Worm (Caenorhabditis elegans): Measurements from ENCODE around the gene T11B7.1.

The T11B7.1 gene

ce11 chrIV:8798255-8798654 lies 42.3 kb upstream of the T11B7.1 start, which contains the start of gene clec-182:
TSS of gene clec-182 (minus strand) at chrIV:8798355.
- no peak for TF ChIP-seq C16A3.4 (tag; optimal IDR thresholded peaks at IDR 0.05)
- TF ChIP-seq zip-4 (GFP tag; optimal IDR thresholded peaks at IDR 0.05): no peak
- TF ChIP-seq lir-3 (tag; optimal IDR thresholded peaks at IDR 0.05; ENCODE audit: poor library complexity): no peak
- TF ChIP-seq dsc-1 (tag; optimal IDR thresholded peaks at IDR 0.05): no peak
- TF ChIP-seq sup-37 (GFP tag; optimal IDR thresholded peaks at IDR 0.05): no peak
- no peak for TF ChIP-seq ets-5 (GFP tag; IDR thresholded peaks at IDR 0.05)
- TF ChIP-seq unc-62 (GFP tag; optimal IDR thresholded peaks at IDR 0.05): no peak
- no peak for TF ChIP-seq pag-3 (tag; optimal IDR thresholded peaks at IDR 0.05; ENCODE audit: borderline replicate concordance, insufficient read depth)
- no peak for TF ChIP-seq tlp-1 (tag; optimal IDR thresholded peaks at IDR 0.05)
- no peak for TF ChIP-seq nhr-19 (GFP tag; conservative IDR thresholded peaks at IDR 0.05)
- TF ChIP-seq aly-2 (tag; optimal IDR thresholded peaks at IDR 0.05): no peak
- TF ChIP-seq unc-86 (tag; optimal IDR thresholded peaks at IDR 0.05): no peak
- TF ChIP-seq fkh-8 (tag; optimal IDR thresholded peaks at IDR 0.05): no peak
- TF ChIP-seq ceh-90 (tag; optimal IDR thresholded peaks at IDR 0.05): no peak

- peak; percentile 4 for TF ChIP-seq nhr-77 (tag; optimal IDR thresholded peaks at IDR 0.05)
- TF ChIP-seq nhr-12 (tag; optimal IDR thresholded peaks at IDR 0.05): no peak
These were observed 33.2 kb upstream of the T11B7.1 start for ce11 chrIV:8807327-8807726.

ce11 chrIV:8813614-8814013 lies 26.9 kb upstream of the T11B7.1 start, which contains the start of gene exc-5:
TSS of gene exc-5 (minus strand) at chrIV:8813670.
- TF ChIP-seq nhr-71 (tag; optimal IDR thresholded peaks at IDR 0.05): peak; percentile 66
- TF ChIP-seq efl-1 (optimal IDR thresholded peaks at IDR 0.05): peak; percentile 15 to 18
- peak in 1 of 2 experiments; percentile 52 for TF ChIP-seq efl-1 (GFP tag; optimal IDR thresholded peaks at IDR 0.05 in 1 of 2)
- TF ChIP-seq lin-14 (GFP tag; optimal IDR thresholded peaks at IDR 0.05): peak; percentile 60
- peak; percentile 56 for TF ChIP-seq rnt-1 (tag; optimal IDR thresholded peaks at IDR 0.05)
- peak; percentile 0 to 57 for TF ChIP-seq lsy-2 (tag; optimal IDR thresholded peaks at IDR 0.05)
- TF ChIP-seq tbx-2 (tag; optimal IDR thresholded peaks at IDR 0.05): no peak
- peak; percentile 42 for TF ChIP-seq nhr-19 (GFP tag; conservative IDR thresholded peaks at IDR 0.05)
- TF ChIP-seq ces-1 (GFP tag; optimal IDR thresholded peaks at IDR 0.05): no peak
- peak; percentile 27 for TF ChIP-seq lir-3 (tag; optimal IDR thresholded peaks at IDR 0.05; ENCODE audit: poor library complexity)
- TF ChIP-seq ceh-8 (GFP tag; optimal IDR thresholded peaks at IDR 0.05): no peak
- no peak for TF ChIP-seq lin-35 (GFP tag; optimal IDR thresholded peaks at IDR 0.05)
- no peak for TF ChIP-seq nhr-11 (tag; optimal IDR thresholded peaks at IDR 0.05)
- TF ChIP-seq nhr-77 (tag; optimal IDR thresholded peaks at IDR 0.05): no peak
- TF ChIP-seq snu-23 (GFP tag; optimal IDR thresholded peaks at IDR 0.05): peak; percentile 12
- no peak for TF ChIP-seq aha-1 (tag; optimal IDR thresholded peaks at IDR 0.05)
- TF ChIP-seq elt-3 (tag; optimal IDR thresholded peaks at IDR 0.05): no peak
- TF ChIP-seq sup-37 (GFP tag; optimal IDR thresholded peaks at IDR 0.05): no peak
- no peak for TF ChIP-seq sox-4 (tag; optimal IDR thresholded peaks at IDR 0.05)
- no peak for TF ChIP-seq ama-1 (optimal IDR thresholded peaks at IDR 0.05)
- peak; percentile 16 for TF ChIP-seq lin-39 (tag; optimal IDR thresholded peaks at IDR 0.05)
- TF ChIP-seq unc-62 (GFP tag; optimal IDR thresholded peaks at IDR 0.05): no peak
- TF ChIP-seq hlh-4 (tag; optimal IDR thresholded peaks at IDR 0.05): no peak
- TF ChIP-seq ets-5 (GFP tag; IDR thresholded peaks at IDR 0.05): no peak

ce11 chrIV:8815162-8815561 lies 25.4 kb upstream of the T11B7.1 start:
- TF ChIP-seq nhr-76 (tag; optimal IDR thresholded peaks at IDR 0.05): no peak
- no peak for TF ChIP-seq lir-3 (tag; optimal IDR thresholded peaks at IDR 0.05; ENCODE audit: poor library complexity)
- TF ChIP-seq alr-1 (tag; optimal IDR thresholded peaks at IDR 0.05; ENCODE audit: borderline replicate concordance): no peak
- TF ChIP-seq aly-2 (tag; optimal IDR thresholded peaks at IDR 0.05): no peak
- no peak for TF ChIP-seq ceh-88 (GFP tag; IDR thresholded peaks at IDR 0.05)
- TF ChIP-seq swsn-7 (tag; optimal IDR thresholded peaks at IDR 0.05): no peak
- TF ChIP-seq zip-4 (GFP tag; optimal IDR thresholded peaks at IDR 0.05): no peak
- no peak for TF ChIP-seq efl-3 (GFP tag; optimal IDR thresholded peaks at IDR 0.05)
- TF ChIP-seq nhr-71 (tag; optimal IDR thresholded peaks at IDR 0.05): peak; percentile 41
- no peak for TF ChIP-seq C16A3.4 (tag; optimal IDR thresholded peaks at IDR 0.05)
- no peak for TF ChIP-seq grh-1 (GFP tag; IDR thresholded peaks at IDR 0.05)
- peak in 4 of 6 experiments; percentile 17 to 84 (median 32) for TF ChIP-seq elt-3 (tag; optimal IDR thresholded peaks at IDR 0.05)
- no peak for TF ChIP-seq efl-1 (optimal IDR thresholded peaks at IDR 0.05)
- no peak for TF ChIP-seq efl-1 (GFP tag; optimal IDR thresholded peaks at IDR 0.05 in 1 of 2)
- TF ChIP-seq fkh-8 (tag; optimal IDR thresholded peaks at IDR 0.05): no peak
- no peak for TF ChIP-seq hlh-17 (GFP tag; optimal IDR thresholded peaks at IDR 0.05; ENCODE audit: borderline replicate concordance)
- no peak for TF ChIP-seq ces-1 (GFP tag; optimal IDR thresholded peaks at IDR 0.05)
- TF ChIP-seq nhr-237 (tag; optimal IDR thresholded peaks at IDR 0.05): no peak
- peak; percentile 64 for TF ChIP-seq lin-14 (GFP tag; optimal IDR thresholded peaks at IDR 0.05)
- no peak for TF ChIP-seq pag-3 (tag; optimal IDR thresholded peaks at IDR 0.05; ENCODE audit: borderline replicate concordance, insufficient read depth)
- no peak for TF ChIP-seq jun-1 (tag; optimal IDR thresholded peaks at IDR 0.05)
- no peak for TF ChIP-seq C04F5.9 (tag; optimal IDR thresholded peaks at IDR 0.05)
- no peak for TF ChIP-seq isw-1 (GFP tag; IDR thresholded peaks at IDR 0.05)
- TF ChIP-seq lin-35 (GFP tag; optimal IDR thresholded peaks at IDR 0.05): peak in 1 of 2 experiments; percentile 18
- TF ChIP-seq skn-1 (tag; optimal IDR thresholded peaks at IDR 0.05): no peak
